Fruit fly (Drosophila melanogaster) whole organism: ENCODE results near the gene Sry-delta.

Experiments used
- Dll ChIP-seq: fragments of >200 bp; optimal IDR thresholded peaks from 2 replicates; lab custom pipeline; 2017
- EcR ChIP-seq, 2 experiments: fragments of >200 bp; optimal IDR thresholded peaks; 2 replicates each; lab custom pipeline; 2017; ENCODE audit warnings: missing biosample characterization in 2 of 2, missing genetic modification characterization in 2 of 2, missing genetic modification reagents in 2 of 2
- pan ChIP-seq: fragments of >200 bp; optimal IDR thresholded peaks from 2 replicates; lab custom pipeline; 2017

DNA sequence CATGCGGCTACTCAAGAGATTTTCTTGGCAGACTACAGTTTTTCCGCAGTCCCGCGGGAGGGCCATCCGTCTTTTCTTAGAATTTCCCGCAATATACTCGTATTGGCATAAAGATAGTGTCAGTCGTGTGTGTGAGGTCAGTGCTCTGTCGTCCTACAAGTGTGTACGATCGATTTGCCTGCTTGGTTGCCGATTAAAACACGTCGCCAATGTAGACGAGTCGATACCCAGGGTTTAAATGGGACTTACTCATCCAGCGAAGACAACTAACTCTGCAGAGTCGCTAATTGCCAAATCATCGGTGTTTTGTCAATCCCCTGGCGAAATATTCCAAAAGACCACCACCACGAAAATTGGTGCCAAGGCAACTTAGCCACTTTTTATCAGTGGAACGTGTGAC is 22.9 kb downstream of the Sry-delta start:
- TF ChIP-seq Dll (lab: Kevin White, UChicago) (no peak), pan (lab: Kevin White, UChicago) (no peak), EcR (GFP tag; optimal IDR thresholded peaks at IDR 0.05; lab: Kevin White, UChicago) (peak in 1 of 2 experiments; percentile 73)
